Worm (Caenorhabditis elegans) whole organism, L1 larva: Measurements from ENCODE around the gene smoc-1.

Experiments
- C16A3.4 ChIP-seq: fragments of 150-350 bp; optimal IDR thresholded peaks from 2 replicates; lab custom pipeline; 2014; ENCODE audit warnings: missing biosample characterization, missing genetic modification characterization
- C34B4.2 ChIP-seq: sonication (generic microtip); optimal IDR thresholded peaks from 2 replicates; lab custom pipeline; 2017; ENCODE audit warnings: mild to moderate bottlenecking, missing genetic modification characterization, missing compliant biosample characterization
- aha-1 ChIP-seq: fragments of 150-350 bp; optimal IDR thresholded peaks from 2 replicates; lab custom pipeline; 2014; ENCODE audit warnings: missing biosample characterization, missing genetic modification characterization
- alr-1 ChIP-seq: fragments of 200-800 bp; sonication (Bioruptor generic); optimal IDR thresholded peaks from 2 replicates; lab custom pipeline; 2018; ENCODE audit warnings: borderline replicate concordance, mild to moderate bottlenecking, missing genetic modification characterization, missing compliant biosample characterization
- aly-2 ChIP-seq: fragments of 150-350 bp; optimal IDR thresholded peaks from 2 replicates; lab custom pipeline; 2014; ENCODE audit warnings: missing biosample characterization, missing genetic modification characterization
- ama-1 ChIP-seq: fragments of 150-350 bp; optimal IDR thresholded peaks from 2 replicates; lab custom pipeline; 2014
- blmp-1 ChIP-seq: fragments of 150-350 bp; optimal IDR thresholded peaks from 2 replicates; lab custom pipeline; 2014; ENCODE audit warnings: missing biosample characterization, missing genetic modification characterization
- ceh-8 ChIP-seq: fragments of 200-800 bp; sonication (Bioruptor generic); optimal IDR thresholded peaks from 2 replicates; lab custom pipeline; 2018; ENCODE audit warnings: mild to moderate bottlenecking, missing genetic modification characterization, moderate library complexity, missing compliant biosample characterization
- ceh-82 ChIP-seq, 3 experiments: fragments of 150-350 bp in 1 of 3; sonication (generic microtip) in 2 of 3; optimal IDR thresholded peaks; 2 replicates each; lab custom pipeline; 2014 to 2017; ENCODE audit warnings: missing biosample characterization in 3 of 3, missing genetic modification characterization in 3 of 3
- ces-1 ChIP-seq: fragments of 150-350 bp; optimal IDR thresholded peaks from 2 replicates; lab custom pipeline; 2014; ENCODE audit warnings: missing biosample characterization, missing genetic modification reagents, missing genetic modification characterization
- dpl-1 ChIP-seq, 3 experiments: fragments of 150-350 bp in 2 of 3; sonication (generic microtip) in 1 of 3; optimal IDR thresholded peaks; 2 replicates each; lab custom pipeline; 2014 to 2017; ENCODE audit warnings: missing biosample characterization in 3 of 3, missing genetic modification characterization in 3 of 3, missing genetic modification reagents in 3 of 3
- dsc-1 ChIP-seq: sonication (generic microtip); optimal IDR thresholded peaks from 2 replicates; lab custom pipeline; 2016; ENCODE audit warnings: mild to moderate bottlenecking, missing genetic modification characterization, missing compliant biosample characterization
- efl-1 ChIP-seq, 4 experiments: fragments of 150-350 bp; optimal IDR thresholded peaks in 3 of 4; peaks in 1 of 4; 1 replicate in 1 of 4; 2 replicates in 3 of 4; lab custom pipeline; 2014; ENCODE audit warnings: missing biosample characterization in 2 of 4, missing genetic modification characterization in 2 of 4, missing genetic modification reagents in 2 of 4
- elt-2 ChIP-seq: sonication (generic microtip); optimal IDR thresholded peaks from 2 replicates; lab custom pipeline; 2016; ENCODE audit warnings: missing genetic modification characterization, mild to moderate bottlenecking, inconsistent platforms, missing compliant biosample characterization, missing genetic modification reagents
- elt-3 ChIP-seq, 6 experiments: fragments of 150-350 bp in 1 of 6; sonication (generic microtip); optimal IDR thresholded peaks; 2 replicates each; lab custom pipeline; 2017 to 2018; ENCODE audit warnings: missing biosample characterization in 6 of 6, missing genetic modification characterization in 6 of 6, inconsistent platforms in 1 of 6
- ets-5 ChIP-seq: fragments of 200-800 bp; sonication (Bioruptor generic); IDR thresholded peaks from 2 replicates; pipeline ENCODE4 v1.3.6; 2022; ENCODE audit warnings: missing genetic modification characterization, missing compliant biosample characterization
- fkh-10 ChIP-seq: sonication (generic microtip); optimal IDR thresholded peaks from 2 replicates; lab custom pipeline; 2017; ENCODE audit warnings: missing biosample characterization, missing genetic modification reagents, missing genetic modification characterization
- fkh-8 ChIP-seq: sonication (generic microtip); optimal IDR thresholded peaks from 2 replicates; lab custom pipeline; 2016; ENCODE audit warnings: mild to moderate bottlenecking, missing genetic modification characterization, missing compliant biosample characterization
- hlh-17 ChIP-seq: fragments of 200-800 bp; sonication (Bioruptor generic); optimal IDR thresholded peaks from 2 replicates; lab custom pipeline; 2018; ENCODE audit warnings: missing genetic modification characterization, mild to moderate bottlenecking, missing compliant biosample characterization, moderate library complexity, borderline replicate concordance
- hpl-2 ChIP-seq: fragments of 150-350 bp; optimal IDR thresholded peaks from 2 replicates; lab custom pipeline; 2014; ENCODE audit warnings: missing biosample characterization, missing genetic modification reagents, missing genetic modification characterization
- isw-1 ChIP-seq: fragments of 200-800 bp; sonication (Bioruptor generic); IDR thresholded peaks from 2 replicates; pipeline ENCODE4 v1.3.6; 2022; ENCODE audit warnings: missing genetic modification characterization, missing compliant biosample characterization
- jun-1 ChIP-seq: fragments of 150-350 bp; optimal IDR thresholded peaks from 2 replicates; lab custom pipeline; 2014; ENCODE audit warnings: missing biosample characterization, missing genetic modification reagents, missing genetic modification characterization
- lin-13 ChIP-seq: fragments of 150-350 bp; optimal IDR thresholded peaks from 2 replicates; lab custom pipeline; 2014; ENCODE audit warnings: missing biosample characterization, missing genetic modification reagents, missing genetic modification characterization
- lin-14 ChIP-seq: fragments of 200-800 bp; sonication (Bioruptor generic); optimal IDR thresholded peaks from 2 replicates; lab custom pipeline; 2018; ENCODE audit warnings: mild to moderate bottlenecking, missing genetic modification characterization, moderate library complexity, missing compliant biosample characterization
- lin-15B ChIP-seq: fragments of 150-350 bp; sonication (generic microtip); optimal IDR thresholded peaks from 3 replicates; lab custom pipeline; 2014; ENCODE audit warnings: missing biosample characterization, missing genetic modification characterization
- lin-35 ChIP-seq, 2 experiments: fragments of 150-350 bp; optimal IDR thresholded peaks; 2 replicates each; lab custom pipeline; 2014; ENCODE audit warnings: missing biosample characterization in 2 of 2, missing genetic modification characterization in 2 of 2, missing genetic modification reagents in 2 of 2
- lir-3 ChIP-seq: sonication (generic microtip); optimal IDR thresholded peaks from 2 replicates; lab custom pipeline; 2016; ENCODE audit warnings: mild to moderate bottlenecking, missing genetic modification characterization, moderate library complexity, missing compliant biosample characterization; ENCODE audit not compliant: poor library complexity
- lsy-2 ChIP-seq, 2 experiments: fragments of 150-350 bp; optimal IDR thresholded peaks; 2 replicates each; lab custom pipeline; 2014; ENCODE audit warnings: missing biosample characterization in 2 of 2, missing genetic modification characterization in 2 of 2
- mdl-1 ChIP-seq, 2 experiments: fragments of 150-350 bp; optimal IDR thresholded peaks; 2 replicates each; lab custom pipeline; 2014 to 2017; ENCODE audit warnings: missing biosample characterization in 2 of 2, missing genetic modification characterization in 2 of 2, inconsistent platforms in 1 of 2
- mep-1 ChIP-seq: fragments of 150-350 bp; optimal IDR thresholded peaks from 2 replicates; lab custom pipeline; 2014; ENCODE audit warnings: missing biosample characterization, missing genetic modification characterization
- nhr-12 ChIP-seq: sonication (generic microtip); optimal IDR thresholded peaks from 2 replicates; lab custom pipeline; 2017; ENCODE audit warnings: missing biosample characterization, missing genetic modification characterization
- nhr-47 ChIP-seq: sonication (generic microtip); optimal IDR thresholded peaks from 2 replicates; lab custom pipeline; 2016; ENCODE audit warnings: mild to moderate bottlenecking, missing genetic modification characterization, moderate library complexity, missing compliant biosample characterization
- nhr-76 ChIP-seq: sonication (generic microtip); optimal IDR thresholded peaks from 2 replicates; lab custom pipeline; 2017; ENCODE audit warnings: missing biosample characterization, missing genetic modification characterization
- nhr-84 ChIP-seq: sonication (generic microtip); optimal IDR thresholded peaks from 2 replicates; lab custom pipeline; 2017; ENCODE audit warnings: missing biosample characterization, missing genetic modification characterization
- nhr-85 ChIP-seq: sonication (generic microtip); peaks from one replicate; lab custom pipeline; 2016; ENCODE audit warnings: missing genetic modification characterization, inconsistent platforms, missing compliant biosample characterization
- nhr-90 ChIP-seq: sonication (generic microtip); optimal IDR thresholded peaks from 2 replicates; lab custom pipeline; 2016; ENCODE audit warnings: mild to moderate bottlenecking, missing genetic modification characterization, missing compliant biosample characterization; ENCODE audit not compliant: poor library complexity
- pax-3 ChIP-seq: fragments of 200-800 bp; sonication (Bioruptor generic); optimal IDR thresholded peaks from 2 replicates; lab custom pipeline; 2018; ENCODE audit warnings: mild to moderate bottlenecking, missing genetic modification characterization, moderate library complexity, missing compliant biosample characterization
- snpc-4 ChIP-seq: fragments of 150-350 bp; optimal IDR thresholded peaks from 2 replicates; lab custom pipeline; 2014; ENCODE audit warnings: missing biosample characterization, missing genetic modification characterization
- snu-23 ChIP-seq: sonication (generic microtip); optimal IDR thresholded peaks from 2 replicates; lab custom pipeline; 2016; ENCODE audit warnings: missing genetic modification characterization, missing compliant biosample characterization
- sox-4 ChIP-seq: sonication (generic microtip); optimal IDR thresholded peaks from 2 replicates; lab custom pipeline; 2016; ENCODE audit warnings: missing genetic modification characterization, missing compliant biosample characterization
- sptf-1 ChIP-seq: fragments of 150-350 bp; optimal IDR thresholded peaks from 2 replicates; lab custom pipeline; 2014; ENCODE audit warnings: missing biosample characterization, missing genetic modification characterization
- swsn-7 ChIP-seq: sonication (generic microtip); optimal IDR thresholded peaks from 2 replicates; lab custom pipeline; 2016; ENCODE audit warnings: missing genetic modification characterization, missing compliant biosample characterization
- tbx-2 ChIP-seq: sonication (generic microtip); optimal IDR thresholded peaks from 2 replicates; lab custom pipeline; 2016; ENCODE audit warnings: missing genetic modification characterization, missing compliant biosample characterization
- unc-30 ChIP-seq: sonication (generic microtip); optimal IDR thresholded peaks from 2 replicates; lab custom pipeline; 2017; ENCODE audit warnings: missing biosample characterization, missing genetic modification characterization
- unc-62 ChIP-seq: fragments of 150-350 bp; optimal IDR thresholded peaks from 2 replicates; lab custom pipeline; 2014; ENCODE audit warnings: missing biosample characterization, missing genetic modification reagents, missing genetic modification characterization
- unc-98 ChIP-seq: fragments of 200-800 bp; sonication (Bioruptor generic); IDR thresholded peaks from 2 replicates; pipeline ENCODE4 v1.3.6; 2022; ENCODE audit warnings: missing genetic modification characterization, missing compliant biosample characterization
- xbp-1 ChIP-seq: sonication (generic microtip); optimal IDR thresholded peaks from 2 replicates; lab custom pipeline; 2016; ENCODE audit warnings: missing genetic modification characterization, missing compliant biosample characterization
- zip-4 ChIP-seq: fragments of 200-800 bp; sonication (Bioruptor generic); optimal IDR thresholded peaks from 2 replicates; lab custom pipeline; 2018; ENCODE audit warnings: mild to moderate bottlenecking, missing genetic modification characterization, moderate library complexity, missing compliant biosample characterization

Gene smoc-1

DNA sequence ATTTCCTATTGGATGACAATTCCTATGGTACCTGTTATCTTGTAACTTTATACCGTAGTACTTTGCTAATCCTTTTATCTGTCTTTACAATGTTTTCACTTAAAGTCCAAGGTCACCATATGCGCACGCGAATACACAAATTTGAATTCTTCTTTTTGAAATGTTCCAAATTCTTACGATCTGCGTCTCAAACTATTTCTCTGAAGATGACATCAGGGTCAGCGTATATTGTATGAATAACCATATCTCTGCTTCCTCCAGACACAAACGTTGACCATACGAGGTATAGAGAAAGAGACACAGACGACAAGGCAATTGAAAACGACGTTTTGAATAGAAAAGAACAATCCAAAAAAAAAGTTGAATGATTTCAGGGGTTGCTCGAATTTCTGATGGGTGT is 16.5 kb downstream of the smoc-1 start (continued):
- TF ChIP-seq sox-4 (tag; lab: Kevin White, UChicago) = no peak
- no peak for TF ChIP-seq lin-13 (GFP tag; lab: Kevin White, UChicago)
- no peak for TF ChIP-seq lin-15B (tag; lab: Kevin White, UChicago)
- TF ChIP-seq pax-3 (tag; lab: Kevin White, UChicago) = no peak
- no peak for TF ChIP-seq ets-5 (GFP tag; lab: Robert Waterston, UW)
- no peak for TF ChIP-seq unc-98
- TF ChIP-seq blmp-1 (tag; lab: Kevin White, UChicago) = peak; percentile 54
- TF ChIP-seq elt-3 (tag; optimal IDR thresholded peaks at IDR 0.05; lab: Kevin White, UChicago) = peak in 1 of 6 experiments; percentile 13
- TF ChIP-seq mep-1 (tag; lab: Kevin White, UChicago) = peak; percentile 32
- no peak for TF ChIP-seq ama-1 (lab: Kevin White, UChicago)
- TF ChIP-seq lin-14 (GFP tag; lab: Kevin White, UChicago) = peak; percentile 45
- TF ChIP-seq nhr-90 = no peak

DNA sequence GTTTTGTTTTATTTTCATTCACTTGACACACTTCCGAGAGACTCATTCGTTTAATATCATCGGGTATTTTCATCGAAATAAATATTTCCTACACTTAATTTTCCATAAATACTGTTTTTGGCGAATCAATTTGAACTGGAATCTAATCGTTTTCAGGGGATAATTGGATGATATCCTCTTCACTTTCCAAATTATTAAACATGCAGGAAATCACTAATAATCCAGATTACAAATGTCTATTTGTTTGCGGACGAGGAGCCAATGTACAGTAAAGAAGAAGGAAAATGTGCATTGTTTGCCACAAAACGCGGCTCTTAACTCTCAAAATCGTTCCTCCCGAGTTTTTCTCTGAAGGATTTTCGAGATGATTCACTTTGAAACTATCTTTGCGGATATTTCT is 19.1 kb downstream of the smoc-1 start, which contains the start of gene F55A11.6:
TSS of gene F55A11.6 (plus strand) at position 301 of the 400 bp plus-strand sequence.
- no peak for TF ChIP-seq dsc-1 (tag; lab: Kevin White, UChicago)
- TF ChIP-seq elt-2 (tag; lab: Kevin White, UChicago) = no peak
- TF ChIP-seq aly-2 (tag; lab: Kevin White, UChicago) = no peak
- TF ChIP-seq C34B4.2 (tag; lab: Kevin White, UChicago) = no peak
- TF ChIP-seq lin-13 (GFP tag; lab: Kevin White, UChicago) = no peak
- TF ChIP-seq ceh-82 (tag; optimal IDR thresholded peaks at IDR 0.05; lab: Kevin White, UChicago) = no peak
- no peak for TF ChIP-seq nhr-12 (tag; lab: Kevin White, UChicago)
- no peak for TF ChIP-seq unc-98

DNA sequence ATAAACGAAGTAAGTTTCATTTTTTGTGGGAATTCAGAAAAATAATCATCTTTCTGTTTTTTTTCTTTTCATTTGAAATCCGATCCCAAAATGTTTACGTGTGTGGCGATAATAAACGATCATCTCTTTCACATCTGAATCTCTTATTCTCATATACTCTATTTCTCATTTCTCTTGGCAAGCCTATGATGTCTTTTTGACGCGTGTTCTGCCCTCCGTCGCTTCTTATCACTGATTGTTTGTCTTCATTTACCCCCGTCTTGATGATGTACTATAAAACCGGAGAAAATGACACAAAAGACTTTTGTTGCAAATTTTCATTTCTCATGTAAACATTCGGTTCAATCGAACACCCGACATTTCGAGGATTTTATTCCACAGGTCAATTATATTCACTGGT is 20.4 kb downstream of the smoc-1 start:
- peak in 1 of 2 experiments; percentile 37 for TF ChIP-seq lsy-2 (tag; optimal IDR thresholded peaks at IDR 0.05; lab: Kevin White, UChicago)
- TF ChIP-seq swsn-7 (tag; lab: Kevin White, UChicago) = no peak
- peak in 1 of 2 experiments; percentile 26 for TF ChIP-seq mdl-1 (tag; optimal IDR thresholded peaks at IDR 0.05; lab: Kevin White, UChicago)
- no peak for TF ChIP-seq lir-3
- TF ChIP-seq lin-35 (GFP tag; optimal IDR thresholded peaks at IDR 0.05; lab: Kevin White, UChicago) = peak in 1 of 2 experiments; percentile 18
- TF ChIP-seq tbx-2 (tag; lab: Kevin White, UChicago) = no peak
- TF ChIP-seq unc-30 (tag; lab: Kevin White, UChicago) = no peak
- peak; percentile 77 for TF ChIP-seq nhr-85 (tag; lab: Kevin White, UChicago)
- no peak for TF ChIP-seq alr-1
- TF ChIP-seq snpc-4 (tag; lab: Kevin White, UChicago) = no peak
- no peak for TF ChIP-seq aly-2 (tag; lab: Kevin White, UChicago)
- peak; percentile 45 for TF ChIP-seq snu-23 (GFP tag; lab: Kevin White, UChicago)
- no peak for TF ChIP-seq zip-4 (GFP tag; lab: Kevin White, UChicago)
- TF ChIP-seq pax-3 (tag; lab: Kevin White, UChicago) = no peak
- TF ChIP-seq fkh-8 (tag; lab: Kevin White, UChicago) = no peak
- no peak for TF ChIP-seq hpl-2 (GFP tag; lab: Kevin White, UChicago)
- TF ChIP-seq nhr-76 (tag; lab: Kevin White, UChicago) = no peak
- no peak for TF ChIP-seq fkh-10 (GFP tag; lab: Kevin White, UChicago)
- no peak for TF ChIP-seq dpl-1 (GFP tag; optimal IDR thresholded peaks at IDR 0.05; lab: Kevin White, UChicago)
- no peak for TF ChIP-seq nhr-90
- no peak for TF ChIP-seq C16A3.4 (tag; lab: Kevin White, UChicago)
- no peak for TF ChIP-seq ceh-8 (GFP tag; lab: Kevin White, UChicago)
- no peak for TF ChIP-seq isw-1 (GFP tag; lab: Robert Waterston, UW)
- TF ChIP-seq hlh-17 = no peak
- TF ChIP-seq efl-1 (optimal IDR thresholded peaks at IDR 0.05; lab: Kevin White, UChicago) = no peak
- no peak for TF ChIP-seq efl-1 (GFP tag; optimal IDR thresholded peaks at IDR 0.05 in 1 of 2; lab: Kevin White, UChicago)
- no peak for TF ChIP-seq sptf-1 (tag; lab: Kevin White, UChicago)
- no peak for TF ChIP-seq xbp-1 (tag; lab: Kevin White, UChicago)
- no peak for TF ChIP-seq lin-15B (tag; lab: Kevin White, UChicago)
- no peak for TF ChIP-seq nhr-47 (tag; lab: Kevin White, UChicago)
- TF ChIP-seq ces-1 (GFP tag; lab: Kevin White, UChicago) = no peak
- TF ChIP-seq nhr-84 (tag; lab: Kevin White, UChicago) = no peak
- no peak for TF ChIP-seq ceh-82 (tag; optimal IDR thresholded peaks at IDR 0.05; lab: Kevin White, UChicago)
- no peak for TF ChIP-seq jun-1
- no peak for TF ChIP-seq aha-1
- no peak for TF ChIP-seq unc-62
- TF ChIP-seq sox-4 (tag; lab: Kevin White, UChicago) = no peak
- peak in 5 of 6 experiments; percentile 5 to 57 (median 11) for TF ChIP-seq elt-3 (tag; optimal IDR thresholded peaks at IDR 0.05; lab: Kevin White, UChicago)
